Worm (Caenorhabditis elegans) whole organism, L2 larva: ENCODE results near the gene C38D9.8.

Source experiments
- alr-1 ChIP-seq: fragments of 150-350 bp; optimal IDR thresholded peaks from 2 replicates; lab custom pipeline; 2014; ENCODE audit warnings: missing biosample characterization, missing genetic modification characterization
- ama-1 ChIP-seq: fragments of 150-350 bp; optimal IDR thresholded peaks from 2 replicates; lab custom pipeline; 2018; ENCODE audit warnings: inconsistent platforms
- elt-1 ChIP-seq: fragments of 150-350 bp; optimal IDR thresholded peaks from 2 replicates; lab custom pipeline; 2014; ENCODE audit warnings: missing biosample characterization, missing genetic modification characterization
- gmeb-1 ChIP-seq: fragments of 150-350 bp; optimal IDR thresholded peaks from 2 replicates; lab custom pipeline; 2014; ENCODE audit warnings: missing biosample characterization, missing genetic modification characterization
- nhr-23 ChIP-seq: fragments of 150-350 bp; optimal IDR thresholded peaks from 2 replicates; lab custom pipeline; 2014; ENCODE audit warnings: missing biosample characterization, missing genetic modification reagents, missing genetic modification characterization
- unc-55 ChIP-seq: fragments of 150-350 bp; sonication (generic microtip); optimal IDR thresholded peaks from 3 replicates; lab custom pipeline; 2014; ENCODE audit warnings: missing biosample characterization, missing genetic modification reagents, missing genetic modification characterization

DNA sequence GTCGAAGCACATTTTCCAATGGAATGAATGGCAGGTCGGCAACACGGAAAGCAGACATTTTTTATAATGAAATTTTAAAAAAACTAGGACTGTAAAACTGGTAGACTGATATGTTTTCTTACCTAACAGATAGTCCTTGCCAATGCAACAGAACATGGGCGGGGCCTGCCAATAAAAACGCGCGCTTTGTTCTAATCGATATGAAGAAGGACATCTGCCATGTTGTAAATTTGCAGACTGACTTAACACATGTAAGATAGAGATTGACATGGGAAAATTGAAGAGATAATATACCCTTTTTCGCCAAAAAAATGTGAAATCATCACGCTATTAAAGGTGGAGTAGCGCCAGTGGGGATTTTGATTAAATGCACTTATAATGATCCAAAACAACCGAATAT lies at the start of gene C38D9.8:
- TF ChIP-seq nhr-23 (no peak), gmeb-1 (no peak), ama-1 (no peak), unc-55 (no peak), alr-1 (tag; lab: Kevin White, UChicago) (no peak), elt-1 (tag; lab: Kevin White, UChicago) (no peak)
